Fruit fly (Drosophila melanogaster) whole organism, embryonic: ENCODE data around the gene CG32588.

Source experiments
- Atf3 ChIP-seq: fragments of 200-800 bp; sonication (Bioruptor generic); optimal IDR thresholded peaks from 3 replicates; lab custom pipeline; 2016; ENCODE audit warnings: missing biosample characterization, missing genetic modification characterization
- Atf6 ChIP-seq: fragments of 200-800 bp; sonication (Bioruptor generic); IDR thresholded peaks from 2 replicates; pipeline ENCODE4 v1.3.6; 2022; ENCODE audit warnings: missing biosample characterization, missing genetic modification characterization
- CG10209 ChIP-seq: fragments of 200-800 bp; sonication (Bioruptor generic); optimal IDR thresholded peaks from 3 replicates; lab custom pipeline; 2017; ENCODE audit warnings: missing biosample characterization, mild to moderate bottlenecking, missing genetic modification characterization, missing genetic modification reagents
- CG1024 ChIP-seq: fragments of 200-800 bp; sonication (Bioruptor generic); IDR thresholded peaks from 2 replicates; pipeline ENCODE4 v1.3.6; 2022; ENCODE audit warnings: missing biosample characterization, missing genetic modification characterization
- CG10321 ChIP-seq: fragments of 200-800 bp; sonication (Bioruptor generic); IDR thresholded peaks from 2 replicates; pipeline ENCODE4 v1.3.6; 2022; ENCODE audit warnings: missing biosample characterization, missing genetic modification characterization
- CG10462 ChIP-seq: fragments of 200-800 bp; sonication (Bioruptor generic); optimal IDR thresholded peaks from 2 replicates; lab custom pipeline; 2016; ENCODE audit warnings: missing biosample characterization, missing genetic modification characterization
- CG10654 ChIP-seq: fragments of 200-800 bp; sonication (Bioruptor generic); optimal IDR thresholded peaks from 2 replicates; lab custom pipeline; 2016; ENCODE audit warnings: missing biosample characterization, missing genetic modification characterization
- CG11695 ChIP-seq: fragments of 200-800 bp; sonication (Bioruptor generic); IDR thresholded peaks from 3 replicates; pipeline ENCODE4 v1.3.6; 2022; ENCODE audit warnings: missing biosample characterization, missing genetic modification characterization
- CG12391 ChIP-seq: fragments of 200-800 bp; sonication (Bioruptor generic); optimal IDR thresholded peaks from 3 replicates; lab custom pipeline; 2018; ENCODE audit warnings: missing biosample characterization, mild to moderate bottlenecking, missing genetic modification characterization, moderate library complexity
- CG13296 ChIP-seq: fragments of 200-800 bp; sonication (Bioruptor generic); optimal IDR thresholded peaks from 3 replicates; lab custom pipeline; 2018; ENCODE audit warnings: missing biosample characterization, mild to moderate bottlenecking, missing genetic modification characterization
- CG13424 ChIP-seq: fragments of 200-800 bp; sonication (Bioruptor generic); optimal IDR thresholded peaks from 2 replicates; lab custom pipeline; 2019; ENCODE audit warnings: missing biosample characterization, mild to moderate bottlenecking, missing genetic modification characterization, moderate library complexity
- CG14667 ChIP-seq: fragments of 200-800 bp; sonication (Bioruptor generic); IDR thresholded peaks from 2 replicates; pipeline ENCODE4 v1.3.6; 2022; ENCODE audit warnings: missing biosample characterization, missing genetic modification characterization
- CG14710 ChIP-seq: fragments of 200-800 bp; sonication (Bioruptor generic); optimal IDR thresholded peaks from 3 replicates; lab custom pipeline; 2019; ENCODE audit warnings: missing biosample characterization, mild to moderate bottlenecking, missing genetic modification characterization, moderate library complexity
- CG15514 ChIP-seq: fragments of 200-800 bp; sonication (Bioruptor generic); optimal IDR thresholded peaks from 3 replicates; lab custom pipeline; 2017; ENCODE audit warnings: missing biosample characterization, missing genetic modification characterization, mild to moderate bottlenecking, moderate library complexity, missing genetic modification reagents
- CG15696 ChIP-seq: fragments of 200-800 bp; sonication (Bioruptor generic); optimal IDR thresholded peaks from 2 replicates; lab custom pipeline; 2019; ENCODE audit warnings: missing biosample characterization, mild to moderate bottlenecking, missing genetic modification characterization, moderate library complexity
- CG2120 ChIP-seq: fragments of 200-800 bp; sonication (Bioruptor generic); optimal IDR thresholded peaks from 3 replicates; lab custom pipeline; 2016; ENCODE audit warnings: missing biosample characterization, missing genetic modification characterization
- CG34376 ChIP-seq: fragments of 200-800 bp; sonication (Bioruptor generic); optimal IDR thresholded peaks from 2 replicates; lab custom pipeline; 2018; ENCODE audit warnings: missing biosample characterization, mild to moderate bottlenecking, missing genetic modification characterization
- CG3847 ChIP-seq: fragments of 200-800 bp; sonication (Bioruptor generic); IDR thresholded peaks from 2 replicates; pipeline ENCODE4 v1.3.6; 2022; ENCODE audit warnings: missing biosample characterization, missing genetic modification characterization
- CG4328 ChIP-seq: fragments of 200-800 bp; sonication (Bioruptor generic); optimal IDR thresholded peaks from 3 replicates; lab custom pipeline; 2017; ENCODE audit warnings: missing biosample characterization, missing genetic modification reagents, missing genetic modification characterization
- CG4424 ChIP-seq: fragments of 200-800 bp; sonication (Bioruptor generic); optimal IDR thresholded peaks from 3 replicates; lab custom pipeline; 2016; ENCODE audit warnings: missing biosample characterization, missing genetic modification characterization
- CG4730 ChIP-seq: fragments of 200-800 bp; sonication (Bioruptor generic); IDR thresholded peaks from 2 replicates; pipeline ENCODE4 v1.3.6; 2022; ENCODE audit warnings: missing biosample characterization, missing genetic modification characterization
- CG5180 ChIP-seq: fragments of 200-800 bp; sonication (Bioruptor generic); optimal IDR thresholded peaks from 3 replicates; lab custom pipeline; 2017; ENCODE audit warnings: missing biosample characterization, missing genetic modification characterization, mild to moderate bottlenecking, moderate library complexity, missing genetic modification reagents
- CG6689 ChIP-seq: fragments of 200-800 bp; sonication (Bioruptor generic); IDR thresholded peaks from 2 replicates; pipeline ENCODE4 v1.3.6; 2022; ENCODE audit warnings: missing biosample characterization, missing genetic modification characterization
- CG6854 ChIP-seq: fragments of 200-800 bp; sonication (Bioruptor generic); optimal IDR thresholded peaks from 3 replicates; lab custom pipeline; 2017; ENCODE audit warnings: missing biosample characterization, mild to moderate bottlenecking, missing genetic modification characterization
- CG7372 ChIP-seq: fragments of 200-800 bp; sonication (Bioruptor generic); IDR thresholded peaks from 2 replicates; pipeline ENCODE4 v1.3.6; 2022; ENCODE audit warnings: missing biosample characterization, missing genetic modification characterization
- CG8281 ChIP-seq: fragments of 200-800 bp; sonication (Bioruptor generic); optimal IDR thresholded peaks from 2 replicates; lab custom pipeline; 2018; ENCODE audit warnings: missing biosample characterization, mild to moderate bottlenecking, missing genetic modification characterization, moderate library complexity
- CG8478 ChIP-seq: fragments of >200 bp; optimal IDR thresholded peaks from 2 replicates; lab custom pipeline; 2018
- E2f1 ChIP-seq: fragments of 200-800 bp; sonication (Bioruptor generic); IDR thresholded peaks from 2 replicates; pipeline ENCODE4 v1.3.6; 2022; ENCODE audit warnings: missing biosample characterization, missing genetic modification characterization
- H2.0 ChIP-seq: fragments of 200-800 bp; sonication (Bioruptor generic); IDR thresholded peaks from 2 replicates; pipeline ENCODE4 v1.3.6; 2022; ENCODE audit warnings: missing biosample characterization, missing genetic modification characterization
- Max ChIP-seq: fragments of 200-800 bp; sonication (Bioruptor generic); optimal IDR thresholded peaks from 2 replicates; lab custom pipeline; 2016; ENCODE audit warnings: missing biosample characterization, mild to moderate bottlenecking, missing genetic modification characterization
- Oli ChIP-seq: fragments of 200-800 bp; sonication (Bioruptor generic); optimal IDR thresholded peaks from 2 replicates; lab custom pipeline; 2018; ENCODE audit warnings: missing biosample characterization, mild to moderate bottlenecking, missing genetic modification characterization, moderate library complexity
- Sox102F ChIP-seq: fragments of 200-800 bp; sonication (Bioruptor generic); optimal IDR thresholded peaks from 2 replicates; lab custom pipeline; 2018; ENCODE audit warnings: missing biosample characterization, mild to moderate bottlenecking, missing genetic modification characterization, moderate library complexity
- Vsx1 ChIP-seq: fragments of 200-800 bp; sonication (Bioruptor generic); optimal IDR thresholded peaks from 2 replicates; lab custom pipeline; 2017; ENCODE audit warnings: missing biosample characterization, mild to moderate bottlenecking, missing genetic modification characterization, missing genetic modification reagents
- ase ChIP-seq: fragments of 200-800 bp; sonication (Bioruptor generic); IDR thresholded peaks from 3 replicates; pipeline ENCODE4 v1.3.6; 2022; ENCODE audit warnings: missing biosample characterization, missing genetic modification characterization
- bsh ChIP-seq, 2 experiments: fragments of 200-800 bp; sonication (Bioruptor generic); optimal IDR thresholded peaks; 2 replicates each; lab custom pipeline; 2017 to 2018; ENCODE audit warnings: mild to moderate bottlenecking in 2 of 2, missing biosample characterization in 2 of 2, missing genetic modification characterization in 2 of 2, moderate library complexity in 1 of 2
- chn ChIP-seq: fragments of 200-800 bp; sonication (Bioruptor generic); optimal IDR thresholded peaks from 2 replicates; lab custom pipeline; 2016; ENCODE audit warnings: missing biosample characterization, missing genetic modification characterization
- crp ChIP-seq, 2 experiments: fragments of 200-800 bp; sonication (Bioruptor generic); optimal IDR thresholded peaks; 2 replicates in 1 of 2; 3 replicates in 1 of 2; lab custom pipeline; 2017; ENCODE audit warnings: missing biosample characterization in 2 of 2, missing genetic modification characterization in 2 of 2, mild to moderate bottlenecking in 1 of 2, moderate library complexity in 1 of 2
- gsb-n ChIP-seq: fragments of 200-800 bp; sonication (Bioruptor generic); optimal IDR thresholded peaks from 3 replicates; lab custom pipeline; 2018; ENCODE audit warnings: missing biosample characterization, mild to moderate bottlenecking, missing genetic modification characterization
- ind ChIP-seq: fragments of 200-800 bp; sonication (Bioruptor generic); optimal IDR thresholded peaks from 3 replicates; lab custom pipeline; 2016; ENCODE audit warnings: missing biosample characterization, missing genetic modification characterization
- lilli ChIP-seq: fragments of 200-800 bp; sonication (Bioruptor generic); optimal IDR thresholded peaks from 3 replicates; lab custom pipeline; 2016; ENCODE audit warnings: missing biosample characterization, missing genetic modification characterization
- nau ChIP-seq: fragments of 200-800 bp; sonication (Bioruptor generic); optimal IDR thresholded peaks from 3 replicates; lab custom pipeline; 2017; ENCODE audit warnings: missing biosample characterization, mild to moderate bottlenecking, missing genetic modification characterization, missing genetic modification reagents
- pho ChIP-seq: fragments of 200-800 bp; sonication (Bioruptor generic); optimal IDR thresholded peaks from 2 replicates; lab custom pipeline; 2016; ENCODE audit warnings: missing biosample characterization, missing genetic modification characterization
- seq ChIP-seq: fragments of 200-800 bp; sonication (Bioruptor generic); IDR thresholded peaks from 2 replicates; pipeline ENCODE4 v1.3.6; 2022; ENCODE audit warnings: missing biosample characterization, missing genetic modification characterization
- sqz ChIP-seq: fragments of 200-800 bp; sonication (Bioruptor generic); optimal IDR thresholded peaks from 3 replicates; lab custom pipeline; 2018; ENCODE audit warnings: missing biosample characterization, mild to moderate bottlenecking, missing genetic modification characterization
- sug ChIP-seq: fragments of 200-800 bp; optimal IDR thresholded peaks from 2 replicates; lab custom pipeline; 2019; ENCODE audit warnings: missing biosample characterization, mild to moderate bottlenecking, missing genetic modification characterization, moderate library complexity
- tap ChIP-seq: fragments of 200-800 bp; optimal IDR thresholded peaks from 3 replicates; lab custom pipeline; 2019; ENCODE audit warnings: missing biosample characterization, mild to moderate bottlenecking, missing genetic modification characterization, moderate library complexity
- tin ChIP-seq: fragments of 200-800 bp; sonication (Bioruptor generic); optimal IDR thresholded peaks from 3 replicates; lab custom pipeline; 2016; ENCODE audit warnings: missing biosample characterization, missing genetic modification characterization
- trh ChIP-seq: fragments of 200-800 bp; sonication (Bioruptor generic); optimal IDR thresholded peaks from 2 replicates; lab custom pipeline; 2016; ENCODE audit warnings: missing biosample characterization, missing genetic modification characterization
- vvl ChIP-seq: fragments of 200-800 bp; sonication (Bioruptor generic); IDR thresholded peaks from 2 replicates; pipeline ENCODE4 v1.3.6; 2022; ENCODE audit warnings: missing biosample characterization, missing genetic modification characterization
- wdn ChIP-seq: fragments of 200-800 bp; sonication (Bioruptor generic); IDR thresholded peaks from 2 replicates; pipeline ENCODE4 v1.3.6; 2022; ENCODE audit warnings: missing biosample characterization, missing genetic modification characterization
- zfh2 ChIP-seq: fragments of 200-800 bp; sonication (Bioruptor generic); optimal IDR thresholded peaks from 2 replicates; lab custom pipeline; 2016; ENCODE audit warnings: missing biosample characterization, missing genetic modification characterization

The CG32588 gene

dm6 chrX:15216048-15216447 is 9.6 kb upstream of the CG32588 start (continued):
- peak; percentile 59; the same call in 1 of the 3 replicates for TF ChIP-seq CG11695
- no peak for TF ChIP-seq CG10462 (GFP tag; lab: Kevin White, UChicago)
- peak; percentile 62 for TF ChIP-seq CG12391 (tag; lab: Kevin White, UChicago)
- peak; percentile 52; the same call in 1 of the 3 replicates for TF ChIP-seq ase (GFP tag; lab: Robert Waterston, UW)
- 0 out of 2 replicates have a peak, but pooled peaks have one; percentile 20 for TF ChIP-seq CG1024 (GFP tag; lab: Robert Waterston, UW)
- TF ChIP-seq trh (GFP tag; lab: Kevin White, UChicago): no peak
- TF ChIP-seq zfh2 (GFP tag; lab: Kevin White, UChicago): peak; percentile 41
- peak; percentile 57 for TF ChIP-seq tap (tag; lab: Kevin White, UChicago)
- no peak for TF ChIP-seq gsb-n
- peak; percentile 23 for TF ChIP-seq pho (GFP tag; lab: Kevin White, UChicago)
- peak; percentile 53 for TF ChIP-seq CG10654 (GFP tag; lab: Kevin White, UChicago)
- TF ChIP-seq Sox102F: peak; percentile 75
- peak; percentile 54 for TF ChIP-seq tin (GFP tag; lab: Kevin White, UChicago)
- TF ChIP-seq CG15514 (GFP tag; lab: Kevin White, UChicago): peak; percentile 58
- TF ChIP-seq CG6689 (GFP tag; lab: Robert Waterston, UW): peak; percentile 65
- peak; percentile 80 for TF ChIP-seq Atf6
- TF ChIP-seq seq (GFP tag; lab: Robert Waterston, UW): peak; percentile 51; the same call in 1 of the 2 replicates
- peak; percentile 48 for TF ChIP-seq CG5180
- TF ChIP-seq nau (GFP tag; lab: Kevin White, UChicago): peak; percentile 29
- peak; percentile 48 for TF ChIP-seq CG4328 (GFP tag; lab: Kevin White, UChicago)
- peak; percentile 19; the same call in 1 of the 2 replicates for TF ChIP-seq CG10321 (GFP tag; lab: Robert Waterston, UW)
- peak; percentile 58 for TF ChIP-seq E2f1 (GFP tag; lab: Robert Waterston, UW)
- TF ChIP-seq crp (GFP tag; optimal IDR thresholded peaks at IDR 0.05; lab: Kevin White, UChicago): peak in 1 of 2 experiments; percentile 9
- TF ChIP-seq CG14710 (tag; lab: Kevin White, UChicago): peak; percentile 21
- no peak for TF ChIP-seq Atf3
- TF ChIP-seq chn (GFP tag; lab: Kevin White, UChicago): peak; percentile 42
- TF ChIP-seq CG6854: peak; percentile 47
- peak; percentile 66 for TF ChIP-seq ind (GFP tag; lab: Kevin White, UChicago)
- peak; percentile 40 for TF ChIP-seq sqz
- TF ChIP-seq Max (GFP tag; lab: Kevin White, UChicago): peak; percentile 32
- peak; percentile 77 for TF ChIP-seq vvl (GFP tag; lab: Robert Waterston, UW)
- TF ChIP-seq CG10209 (GFP tag; lab: Kevin White, UChicago): peak; percentile 64
- TF ChIP-seq bsh (GFP tag; optimal IDR thresholded peaks at IDR 0.05; lab: Kevin White, UChicago): peak in 1 of 2 experiments; percentile 68
- TF ChIP-seq CG13424 (tag; lab: Kevin White, UChicago): peak; percentile 74
- TF ChIP-seq CG8478: no peak
- TF ChIP-seq Vsx1 (GFP tag; lab: Kevin White, UChicago): peak; percentile 4
- TF ChIP-seq CG3847 (GFP tag; lab: Robert Waterston, UW): peak; percentile 54; the same call in 1 of the 2 replicates
- TF ChIP-seq CG15696 (tag; lab: Kevin White, UChicago): peak; percentile 15
- peak; percentile 36; the same call in 1 of the 2 replicates for TF ChIP-seq CG7372 (GFP tag; lab: Robert Waterston, UW)
- peak; percentile 64; the same call in 1 of the 2 replicates for TF ChIP-seq CG4730
- peak; percentile 55 for TF ChIP-seq CG4424 (GFP tag; lab: Kevin White, UChicago)
- no peak for TF ChIP-seq CG34376 (GFP tag; lab: Kevin White, UChicago)
- TF ChIP-seq CG2120: peak; percentile 72
- TF ChIP-seq CG14667 (GFP tag; lab: Robert Waterston, UW): peak; percentile 47
- TF ChIP-seq H2.0 (GFP tag; lab: Robert Waterston, UW): peak; percentile 61
- TF ChIP-seq CG8281 (tag; lab: Kevin White, UChicago): peak; percentile 32
- peak; percentile 72 for TF ChIP-seq CG13296 (GFP tag; lab: Kevin White, UChicago)
- peak; percentile 72 for TF ChIP-seq Oli (tag; lab: Kevin White, UChicago)
- TF ChIP-seq sug: peak; percentile 37
- no peak for TF ChIP-seq wdn
- peak; percentile 39 for TF ChIP-seq lilli (GFP tag; lab: Kevin White, UChicago)
